Worm (Caenorhabditis elegans) whole organism, L2 larva: Measurements from ENCODE around the gene catp-4.

Experiments
- aly-2 ChIP-seq: fragments of 150-350 bp; optimal IDR thresholded peaks from 2 replicates; lab custom pipeline; 2014; ENCODE audit warnings: missing biosample characterization, missing genetic modification characterization
- gmeb-1 ChIP-seq: fragments of 150-350 bp; optimal IDR thresholded peaks from 2 replicates; lab custom pipeline; 2014; ENCODE audit warnings: missing biosample characterization, missing genetic modification characterization
- snpc-4 ChIP-seq: fragments of 150-350 bp; optimal IDR thresholded peaks from 2 replicates; lab custom pipeline; 2014; ENCODE audit warnings: missing biosample characterization, missing genetic modification characterization

- no peak for TF ChIP-seq snpc-4 (tag; lab: Kevin White, UChicago)
- TF ChIP-seq gmeb-1 (tag; lab: Kevin White, UChicago), result no peak
- TF ChIP-seq aly-2 (tag; lab: Kevin White, UChicago), result no peak
These were observed 15.4 kb upstream of the catp-4 start, which contains the start of gene nspb-7 for ce11 chrII:14578013-14578412.
